Worm (Caenorhabditis elegans): Measurements from ENCODE around the gene C32D5.11.

ce11 chrII:6327317-6327716, 27.9 kb downstream of the C32D5.11 start:
- TF ChIP-seq elt-1 (tag; optimal IDR thresholded peaks at IDR 0.05) (no peak), nhr-77 (tag; optimal IDR thresholded peaks at IDR 0.05) (no peak), egl-5 (tag; optimal IDR thresholded peaks at IDR 0.05) (no peak), fkh-2 (tag; optimal IDR thresholded peaks at IDR 0.05) (no peak), snpc-4 (tag; optimal IDR thresholded peaks at IDR 0.05) (no peak), ztf-11 (tag; optimal IDR thresholded peaks at IDR 0.05) (no peak), ama-1 (optimal IDR thresholded peaks at IDR 0.05) (no peak), nhr-25 (tag; optimal IDR thresholded peaks at IDR 0.05) (no peak), pha-4 (tag; optimal IDR thresholded peaks at IDR 0.05) (peak; percentile 41), nhr-23 (tag; optimal IDR thresholded peaks at IDR 0.05) (no peak), nhr-12 (tag; optimal IDR thresholded peaks at IDR 0.05) (no peak), elt-3 (tag; optimal IDR thresholded peaks at IDR 0.05) (no peak)
